Worm (Caenorhabditis elegans) whole organism, early embryonic: ENCODE data around the gene efr-3.

ENCODE experiments used
- B0310.2 ChIP-seq: sonication (generic microtip); optimal IDR thresholded peaks from 2 replicates; lab custom pipeline; 2016; ENCODE audit warnings: mild to moderate bottlenecking, missing genetic modification characterization, missing compliant biosample characterization
- F13C5.2 ChIP-seq: sonication (generic microtip); optimal IDR thresholded peaks from 2 replicates; lab custom pipeline; 2017; ENCODE audit warnings: mild to moderate bottlenecking, missing genetic modification characterization, inconsistent platforms, missing compliant biosample characterization
- aly-1 ChIP-seq: sonication (generic microtip); optimal IDR thresholded peaks from 2 replicates; lab custom pipeline; 2016; ENCODE audit warnings: missing genetic modification characterization, missing compliant biosample characterization
- ama-1 ChIP-seq: fragments of 150-350 bp; optimal IDR thresholded peaks from 2 replicates; lab custom pipeline; 2014
- ceh-13 ChIP-seq: fragments of 200-800 bp; sonication (Bioruptor generic); optimal IDR thresholded peaks from 2 replicates; lab custom pipeline; 2018; ENCODE audit warnings: mild to moderate bottlenecking, missing genetic modification characterization, missing compliant biosample characterization
- ceh-36 ChIP-seq: sonication (generic microtip); optimal IDR thresholded peaks from 2 replicates; lab custom pipeline; 2016; ENCODE audit warnings: missing genetic modification characterization, inconsistent platforms, missing compliant biosample characterization
- ets-7 ChIP-seq: sonication (generic microtip); optimal IDR thresholded peaks from 2 replicates; lab custom pipeline; 2016; ENCODE audit warnings: missing genotype, missing genetic modification characterization, missing compliant biosample characterization
- flt-1 ChIP-seq: fragments of 200-800 bp; sonication (Bioruptor generic); IDR thresholded peaks from 2 replicates; pipeline ENCODE4 v1.3.6; 2022; ENCODE audit warnings: missing genetic modification characterization, missing compliant biosample characterization
- hmbx-1 ChIP-seq: sonication (generic microtip); optimal IDR thresholded peaks from 2 replicates; lab custom pipeline; 2016; ENCODE audit warnings: mild to moderate bottlenecking, missing genetic modification characterization, missing compliant biosample characterization
- hmg-4 ChIP-seq: fragments of 200-800 bp; sonication (Bioruptor generic); optimal IDR thresholded peaks from 2 replicates; lab custom pipeline; 2018; ENCODE audit warnings: mild to moderate bottlenecking, missing genetic modification characterization, missing compliant biosample characterization
- hnd-1 ChIP-seq: sonication (generic microtip); optimal IDR thresholded peaks from 2 replicates; lab custom pipeline; 2016; ENCODE audit warnings: missing genetic modification characterization, missing compliant biosample characterization
- pes-1 ChIP-seq: fragments of 200-800 bp; sonication (Bioruptor generic); IDR thresholded peaks from 2 replicates; pipeline ENCODE4 v1.3.6; 2022; ENCODE audit warnings: missing genetic modification reagents, missing genetic modification characterization, missing compliant biosample characterization
- scrt-1 ChIP-seq: fragments of 200-800 bp; sonication (Bioruptor generic); IDR thresholded peaks from 2 replicates; pipeline ENCODE4 v1.3.6; 2022; ENCODE audit warnings: missing genetic modification characterization, missing compliant biosample characterization
- sea-1 ChIP-seq: fragments of 200-800 bp; sonication (Bioruptor generic); conservative IDR thresholded peaks from 2 replicates; pipeline ENCODE4 v1.3.6; 2022; ENCODE audit warnings: missing genetic modification characterization, missing compliant biosample characterization
- tbx-11 ChIP-seq: fragments of 200-800 bp; sonication (Bioruptor generic); IDR thresholded peaks from 2 replicates; pipeline ENCODE4 v1.3.6; 2022; ENCODE audit warnings: missing genetic modification characterization, missing compliant biosample characterization
- tbx-37 ChIP-seq: fragments of 200-800 bp; sonication (Bioruptor generic); conservative IDR thresholded peaks from 2 replicates; pipeline ENCODE4 v1.3.6; 2022; ENCODE audit warnings: missing genetic modification reagents, missing genetic modification characterization, missing compliant biosample characterization
- tra-4 ChIP-seq: sonication (generic microtip); optimal IDR thresholded peaks from 2 replicates; lab custom pipeline; 2017; ENCODE audit warnings: missing genetic modification characterization, missing compliant biosample characterization

efr-3 gene

DNA sequence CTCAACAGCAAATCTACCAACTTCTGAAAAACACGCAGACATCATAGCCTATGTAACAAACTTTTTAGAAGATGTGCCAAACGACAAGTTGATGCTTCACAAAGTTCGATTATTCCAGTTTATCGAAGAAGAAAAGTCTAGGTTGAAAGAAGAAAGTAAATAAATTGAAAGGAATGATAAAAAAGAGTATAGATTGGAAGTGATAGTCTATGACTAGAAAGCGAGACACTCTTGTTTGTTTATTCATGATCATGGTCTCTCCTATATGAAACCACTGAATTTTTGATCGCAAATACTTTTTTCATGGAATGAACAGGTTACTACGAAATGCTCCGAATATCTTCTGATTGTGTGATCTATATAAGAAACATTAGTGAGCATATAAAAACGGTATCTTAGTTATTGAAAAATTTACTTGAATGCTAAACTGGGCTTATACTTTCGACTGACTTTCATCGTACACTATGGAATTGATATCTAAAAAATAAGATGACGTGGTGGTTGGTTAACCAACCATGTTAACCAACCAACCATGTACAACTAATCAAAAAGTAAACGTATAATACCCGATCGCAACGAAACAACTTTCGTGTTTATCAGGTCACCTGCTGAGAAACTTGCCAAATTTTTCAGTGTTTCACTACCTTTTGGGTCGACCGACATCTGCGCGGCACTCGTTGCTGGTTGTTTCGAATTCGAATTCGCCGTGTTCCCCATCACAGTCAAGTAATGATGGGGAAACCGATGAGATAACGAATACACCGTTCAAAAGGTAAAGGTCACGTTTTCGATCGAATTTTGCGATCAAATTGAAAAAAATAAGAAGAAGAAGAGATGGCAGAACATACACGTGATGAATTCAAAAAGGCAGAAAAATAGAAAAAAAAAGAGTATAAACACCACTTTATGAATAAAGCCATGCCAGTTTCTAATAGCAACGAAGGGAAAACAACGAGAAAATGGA lies 24.5 kb upstream of the efr-3 start, which contains the start of gene C32D5.8:
Gene C32D5.8, minus strand, starts transcription at position 770 of the 964 bp plus-strand sequence.
- TF ChIP-seq hmg-4 (GFP tag; lab: Kevin White, UChicago): no peak
- TF ChIP-seq ets-7: no peak
- TF ChIP-seq hmbx-1 (tag; lab: Kevin White, UChicago): no peak
- no peak for TF ChIP-seq ceh-13 (GFP tag; lab: Kevin White, UChicago)
- TF ChIP-seq hnd-1: no peak
- no peak for TF ChIP-seq scrt-1 (GFP tag; lab: Robert Waterston, UW)
- TF ChIP-seq tra-4 (tag; lab: Kevin White, UChicago): no peak

DNA sequence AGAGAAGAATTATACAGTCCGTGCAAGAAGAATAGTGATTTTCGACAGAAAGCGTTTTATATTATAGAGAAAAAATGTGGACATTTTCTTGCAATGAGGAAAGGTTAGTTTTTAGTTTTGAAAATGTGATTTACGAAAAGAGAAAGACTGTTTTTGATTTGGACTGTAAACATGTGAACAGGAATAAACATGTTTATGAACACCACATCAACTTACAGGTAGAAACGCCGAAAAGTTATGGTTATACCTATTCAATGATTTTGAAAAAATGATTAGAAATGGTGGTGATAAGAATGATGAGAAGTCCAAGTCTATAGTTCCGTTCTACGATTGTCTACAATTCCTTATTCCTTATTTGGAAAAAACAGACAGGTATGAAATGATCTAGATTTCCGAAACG lies 23.6 kb upstream of the efr-3 start:
- TF ChIP-seq tbx-37 (no peak), scrt-1 (GFP tag; lab: Robert Waterston, UW) (no peak), ceh-36 (tag; lab: Kevin White, UChicago) (no peak), ama-1 (lab: Kevin White, UChicago) (no peak), hmg-4 (GFP tag; lab: Kevin White, UChicago) (no peak), ets-7 (no peak), ceh-13 (GFP tag; lab: Kevin White, UChicago) (no peak), pes-1 (GFP tag; lab: Robert Waterston, UW) (no peak), hmbx-1 (tag; lab: Kevin White, UChicago) (no peak), flt-1 (GFP tag; lab: Robert Waterston, UW) (no peak), tbx-11 (GFP tag; lab: Robert Waterston, UW) (no peak), B0310.2 (tag; lab: Kevin White, UChicago) (no peak)

- no peak for TF ChIP-seq tbx-11 (GFP tag; lab: Robert Waterston, UW)
- no peak for TF ChIP-seq ets-7
- no peak for TF ChIP-seq flt-1 (GFP tag; lab: Robert Waterston, UW)
- no peak for TF ChIP-seq hmbx-1 (tag; lab: Kevin White, UChicago)
- no peak for TF ChIP-seq ama-1 (lab: Kevin White, UChicago)
- no peak for TF ChIP-seq ceh-36 (tag; lab: Kevin White, UChicago)
- no peak for TF ChIP-seq aly-1
- no peak for TF ChIP-seq F13C5.2 (tag; lab: Kevin White, UChicago)
Measured at ce11 chrII:6343893-6344292, 22.9 kb upstream of the efr-3 start, which contains the start of gene txt-18. TSS of gene txt-18 (plus strand) at chrII:6344072.

ce11 chrII:6342455-6342854 lies 21.5 kb upstream of the efr-3 start:
- TF ChIP-seq sea-1 (no peak), flt-1 (GFP tag; lab: Robert Waterston, UW) (no peak), ceh-13 (GFP tag; lab: Kevin White, UChicago) (no peak), ama-1 (lab: Kevin White, UChicago) (no peak), B0310.2 (tag; lab: Kevin White, UChicago) (no peak), hmg-4 (GFP tag; lab: Kevin White, UChicago) (no peak), pes-1 (GFP tag; lab: Robert Waterston, UW) (no peak), aly-1 (no peak)

DNA sequence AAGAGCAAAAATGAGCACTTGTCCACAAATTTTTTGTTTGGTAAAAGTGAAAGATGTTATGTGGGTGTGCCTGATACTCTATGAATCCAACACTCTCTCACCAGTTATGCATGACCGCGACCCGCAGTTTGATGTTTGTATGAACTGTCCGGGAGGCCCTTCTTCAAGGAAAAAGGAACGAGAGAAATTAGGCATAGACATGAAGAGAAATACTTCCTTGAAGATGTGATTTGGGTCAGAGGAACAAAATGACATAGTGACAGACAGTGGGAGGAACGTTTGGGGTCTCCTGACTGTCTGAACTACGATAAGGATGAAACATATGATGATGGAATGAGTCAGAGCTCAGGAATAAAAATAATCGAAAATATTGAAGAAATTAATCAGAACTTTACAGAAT lies 20.1 kb upstream of the efr-3 start:
- TF ChIP-seq hmg-4 (GFP tag; lab: Kevin White, UChicago): no peak
- no peak for TF ChIP-seq hmbx-1 (tag; lab: Kevin White, UChicago)
- no peak for TF ChIP-seq B0310.2 (tag; lab: Kevin White, UChicago)
- no peak for TF ChIP-seq tbx-11 (GFP tag; lab: Robert Waterston, UW)
- TF ChIP-seq tbx-37: no peak
- no peak for TF ChIP-seq tra-4 (tag; lab: Kevin White, UChicago)
- no peak for TF ChIP-seq flt-1 (GFP tag; lab: Robert Waterston, UW)
- no peak for TF ChIP-seq ceh-36 (tag; lab: Kevin White, UChicago)
- TF ChIP-seq ets-7: no peak
- TF ChIP-seq pes-1 (GFP tag; lab: Robert Waterston, UW): no peak
- no peak for TF ChIP-seq aly-1
- no peak for TF ChIP-seq hnd-1
- TF ChIP-seq ama-1 (lab: Kevin White, UChicago): no peak
- no peak for TF ChIP-seq ceh-13 (GFP tag; lab: Kevin White, UChicago)
- TF ChIP-seq sea-1: no peak
- TF ChIP-seq scrt-1 (GFP tag; lab: Robert Waterston, UW): no peak

- TF ChIP-seq pes-1 (GFP tag; lab: Robert Waterston, UW): no peak
- TF ChIP-seq ceh-36 (tag; lab: Kevin White, UChicago): no peak
- TF ChIP-seq hmg-4 (GFP tag; lab: Kevin White, UChicago): no peak
- TF ChIP-seq F13C5.2 (tag; lab: Kevin White, UChicago): no peak
- no peak for TF ChIP-seq scrt-1 (GFP tag; lab: Robert Waterston, UW)
- TF ChIP-seq ceh-13 (GFP tag; lab: Kevin White, UChicago): no peak
Measured at ce11 chrII:6339948-6340347, 19.0 kb upstream of the efr-3 start, which contains the start of gene C32D5.7. TSS of gene C32D5.7 (minus strand) at chrII:6340048.

DNA sequence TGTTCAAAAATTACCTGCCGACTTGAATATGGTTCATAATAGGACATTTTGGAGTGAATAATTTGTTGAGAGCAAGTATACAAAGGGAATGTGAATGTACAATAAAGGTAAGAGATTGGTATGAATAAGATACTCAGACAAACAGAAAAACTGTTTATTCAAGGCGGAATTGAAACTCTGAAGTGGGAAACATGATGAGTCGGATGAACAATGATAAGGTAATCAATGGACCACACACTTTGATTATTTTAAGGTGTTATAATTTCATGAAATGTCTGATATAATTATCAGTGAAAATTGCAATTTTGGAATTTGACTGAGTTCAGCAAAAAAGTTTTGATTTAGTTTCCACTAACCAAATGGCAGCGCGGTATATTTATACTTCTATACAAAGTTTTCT lies 18.6 kb upstream of the efr-3 start:
- TF ChIP-seq tra-4 (tag; lab: Kevin White, UChicago) (no peak), F13C5.2 (tag; lab: Kevin White, UChicago) (no peak), pes-1 (GFP tag; lab: Robert Waterston, UW) (no peak), sea-1 (no peak), B0310.2 (tag; lab: Kevin White, UChicago) (no peak)
